Worm (Caenorhabditis elegans): ENCODE measurements around the gene F58H1.8.

DNA sequence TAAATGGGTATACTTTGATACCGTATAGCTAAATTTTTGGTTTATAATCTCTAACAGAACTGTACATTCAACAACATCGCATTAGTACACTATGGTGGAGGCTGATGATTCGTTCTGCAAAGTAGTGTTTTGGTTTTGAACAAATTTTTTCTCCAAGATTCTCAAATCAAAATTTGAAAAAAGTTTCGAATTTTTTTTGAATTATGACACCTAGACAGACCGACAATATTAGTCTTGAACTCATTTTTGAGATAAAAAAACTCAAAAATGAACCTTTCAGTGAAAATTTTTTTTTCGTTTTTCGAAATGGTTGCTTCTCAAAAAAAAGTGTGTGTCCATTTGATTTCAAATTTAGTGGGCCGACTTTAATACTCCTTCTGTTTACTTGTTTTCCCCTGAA lies 10.5 kb downstream of the F58H1.8 start:
- TF ChIP-seq hmg-4 (GFP tag; optimal IDR thresholded peaks at IDR 0.05) (no peak), sea-1 (GFP tag; conservative IDR thresholded peaks at IDR 0.05) (no peak), hmbx-1 (tag; optimal IDR thresholded peaks at IDR 0.05) (no peak), tra-4 (tag; optimal IDR thresholded peaks at IDR 0.05) (no peak), ama-1 (optimal IDR thresholded peaks at IDR 0.05) (no peak), F13C5.2 (tag; optimal IDR thresholded peaks at IDR 0.05) (no peak)

All from whole organism, early embryonic.